Worm (Caenorhabditis elegans): ENCODE results near the gene clec-60.
"Not testable (repeated sequence)": the region's sequence is repeated elsewhere in the genome, so short reads cannot be mapped to it uniquely, and the experiment has no call there.

The clec-60 gene

ce11 chrII:10504729-10505128 is 23.1 kb upstream of the clec-60 start:
- no peak for TF ChIP-seq unc-62 (GFP tag; optimal IDR thresholded peaks at IDR 0.05)

ce11 chrII:10502491-10503063 is 20.9 kb upstream of the clec-60 start, which contains the start of gene myrf-1:
TSS of gene myrf-1 (minus strand) at chrII:10502541.
- no peak for TF ChIP-seq unc-62 (GFP tag; optimal IDR thresholded peaks at IDR 0.05)

- no peak for TF ChIP-seq unc-62 (GFP tag; optimal IDR thresholded peaks at IDR 0.05)
Observed at ce11 chrII:10501578-10501977, 19.9 kb upstream of the clec-60 start.

- no peak for TF ChIP-seq unc-62 (GFP tag; optimal IDR thresholded peaks at IDR 0.05)
Observed at ce11 chrII:10500674-10501073, 19.0 kb upstream of the clec-60 start.

- TF ChIP-seq unc-62 (GFP tag; optimal IDR thresholded peaks at IDR 0.05) = no peak
Observed at ce11 chrII:10495912-10496311, 14.2 kb upstream of the clec-60 start, which contains the start of gene ZK666.12. TSS of gene ZK666.12 (plus strand) at chrII:10496212.

- TF ChIP-seq unc-62 (GFP tag; optimal IDR thresholded peaks at IDR 0.05) = no peak
Observed at ce11 chrII:10494467-10494866, 12.8 kb upstream of the clec-60 start, which contains the start of gene ZK666.14. TSS of gene ZK666.14 (plus strand) at chrII:10494767.

- not testable (repeated sequence) for TF ChIP-seq unc-62 (GFP tag; optimal IDR thresholded peaks at IDR 0.05)
Observed at ce11 chrII:10493034-10493433, 11.4 kb upstream of the clec-60 start, which contains the start of gene ZK666.8. TSS of gene ZK666.8 (minus strand) at chrII:10493134.

- no peak for TF ChIP-seq unc-62 (GFP tag; optimal IDR thresholded peaks at IDR 0.05)
Observed at ce11 chrII:10490329-10490728, 8.7 kb upstream of the clec-60 start, which contains the start of gene clec-61. TSS of gene clec-61 (minus strand) at chrII:10490537.

ce11 chrII:10486738-10487137 is 5.1 kb upstream of the clec-60 start, which contains the start of gene ZK666.15:
TSS of gene ZK666.15 (plus strand) at chrII:10487038.
- no peak for TF ChIP-seq unc-62 (GFP tag; optimal IDR thresholded peaks at IDR 0.05)

- no peak for TF ChIP-seq unc-62 (GFP tag; optimal IDR thresholded peaks at IDR 0.05)
Observed at ce11 chrII:10485640-10486039, 4.0 kb upstream of the clec-60 start.

ce11 chrII:10483860-10484259 is 2.2 kb upstream of the clec-60 start:
- TF ChIP-seq unc-62 (GFP tag; optimal IDR thresholded peaks at IDR 0.05) = no peak

- TF ChIP-seq unc-62 (GFP tag; optimal IDR thresholded peaks at IDR 0.05) = no peak
Observed at ce11 chrII:10482899-10483298, 1.2 kb upstream of the clec-60 start.

ce11 chrII:10480043-10480442 is 1.6 kb downstream of the clec-60 start:
- TF ChIP-seq unc-62 (GFP tag; optimal IDR thresholded peaks at IDR 0.05) = no peak

ce11 chrII:10479348-10479747 is 2.3 kb downstream of the clec-60 start, which contains the start of gene clec-59:
TSS of gene clec-59 (minus strand) at chrII:10479448.
- no peak for TF ChIP-seq unc-62 (GFP tag; optimal IDR thresholded peaks at IDR 0.05)

- TF ChIP-seq unc-62 (GFP tag; optimal IDR thresholded peaks at IDR 0.05) = no peak
Observed at ce11 chrII:10476959-10477358, 4.7 kb downstream of the clec-60 start, which contains the start of gene ZK666.4. TSS of gene ZK666.4 (plus strand) at chrII:10477259.

ce11 chrII:10476039-10476438 is 5.6 kb downstream of the clec-60 start, which contains the start of gene clec-58:
TSS of gene clec-58 (minus strand) at chrII:10476139.
- TF ChIP-seq unc-62 (GFP tag; optimal IDR thresholded peaks at IDR 0.05) = no peak

ce11 chrII:10471790-10472189 is 9.9 kb downstream of the clec-60 start, which contains the start of gene ZK666.2:
TSS of gene ZK666.2 (minus strand) at chrII:10471890.
- TF ChIP-seq unc-62 (GFP tag; optimal IDR thresholded peaks at IDR 0.05) = no peak

Measured in whole organism, dauer.